Worm (Caenorhabditis elegans): Measurements from ENCODE around the gene W02B8.1.

ce11 chrII:13882405-13882804, 19.5 kb downstream of the W02B8.1 start, which contains the start of gene hda-10:
- no peak for TF ChIP-seq hlh-17 (GFP tag; optimal IDR thresholded peaks at IDR 0.05; ENCODE audit: borderline replicate concordance)
- TF ChIP-seq nhr-11 (tag; optimal IDR thresholded peaks at IDR 0.05): no peak
- TF ChIP-seq nhr-237 (tag; optimal IDR thresholded peaks at IDR 0.05): no peak
- no peak for TF ChIP-seq pqm-1 (tag; optimal IDR thresholded peaks at IDR 0.05)
- TF ChIP-seq fkh-4 (tag; optimal IDR thresholded peaks at IDR 0.05; ENCODE audit: borderline replicate concordance): no peak
- TF ChIP-seq lin-35 (GFP tag; optimal IDR thresholded peaks at IDR 0.05): no peak
- no peak for TF ChIP-seq lin-13 (GFP tag; optimal IDR thresholded peaks at IDR 0.05)

Measured in whole organism, L1 larva.